Worm (Caenorhabditis elegans) whole organism, L3 larva: ENCODE measurements around the gene ZK637.4.

ENCODE experiments used
- ceh-82 ChIP-seq: fragments of 150-350 bp; optimal IDR thresholded peaks from 2 replicates; lab custom pipeline; 2014; ENCODE audit warnings: missing biosample characterization, missing genetic modification characterization
- eor-1 ChIP-seq, 2 experiments: fragments of 150-350 bp; optimal IDR thresholded peaks; 2 replicates each; lab custom pipeline; 2014 to 2018; ENCODE audit warnings: missing biosample characterization in 2 of 2, missing genetic modification characterization in 2 of 2
- fkh-10 ChIP-seq: sonication (generic microtip); optimal IDR thresholded peaks from 2 replicates; lab custom pipeline; 2017; ENCODE audit warnings: missing biosample characterization, missing genetic modification reagents, missing genetic modification characterization
- mdl-1 ChIP-seq: fragments of 150-350 bp; optimal IDR thresholded peaks from 2 replicates; lab custom pipeline; 2014; ENCODE audit warnings: missing biosample characterization, missing genetic modification characterization
- nhr-25 ChIP-seq: sonication (generic microtip); optimal IDR thresholded peaks from 2 replicates; lab custom pipeline; 2017; ENCODE audit warnings: missing biosample characterization, missing genetic modification characterization
- nhr-76 ChIP-seq: fragments of 150-350 bp; sonication (generic microtip); optimal IDR thresholded peaks from 5 replicates; lab custom pipeline; 2014; ENCODE audit warnings: missing biosample characterization, missing genetic modification characterization
- zag-1 ChIP-seq: fragments of 150-350 bp; optimal IDR thresholded peaks from 2 replicates; lab custom pipeline; 2014; ENCODE audit warnings: missing biosample characterization, missing genetic modification characterization

ce11 chrIII:8886309-8886708 is 7.3 kb upstream of the ZK637.4 start:
- TF ChIP-seq eor-1 (tag; optimal IDR thresholded peaks at IDR 0.05; lab: Kevin White, UChicago) = no peak
- no peak for TF ChIP-seq mdl-1
- TF ChIP-seq fkh-10 (GFP tag; lab: Kevin White, UChicago) = no peak
- no peak for TF ChIP-seq nhr-76 (tag; lab: Kevin White, UChicago)
- TF ChIP-seq zag-1 (tag; lab: Kevin White, UChicago) = no peak
- no peak for TF ChIP-seq ceh-82 (tag; lab: Kevin White, UChicago)
- TF ChIP-seq nhr-25 (tag; lab: Kevin White, UChicago) = no peak
